Fruit fly (Drosophila melanogaster): ENCODE measurements around the gene tilB.

The tilB gene

DNA sequence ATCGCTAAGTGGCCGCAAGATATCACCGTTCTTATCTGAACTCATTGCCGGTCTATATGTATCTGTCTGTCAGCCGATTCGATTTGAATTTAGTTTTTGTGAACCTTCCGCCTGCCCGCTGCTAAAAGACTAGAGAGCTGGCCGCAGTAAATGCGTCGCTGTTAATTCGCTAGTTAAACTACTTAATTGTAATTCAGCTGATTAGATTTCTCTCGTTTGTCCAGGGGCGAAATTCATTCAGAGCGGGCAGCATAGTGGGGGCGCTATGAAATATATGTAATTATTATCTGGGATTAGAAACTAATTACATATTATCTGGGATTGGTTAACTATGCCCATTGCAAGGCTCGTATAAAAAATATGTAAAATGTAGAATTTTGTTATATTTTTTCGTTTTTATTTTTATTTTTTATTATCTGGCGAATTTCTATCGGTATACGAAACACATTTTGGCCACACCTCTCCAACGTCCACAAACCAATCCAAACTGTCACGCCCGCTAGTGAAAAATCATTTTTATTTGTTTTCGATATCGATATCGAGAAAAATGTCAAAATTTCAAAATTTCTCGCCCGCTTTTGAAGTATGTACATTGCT lies at the start of gene tilB, which contains the start of gene CG14615:
Gene tilB, plus strand, starts transcription at position 547 of the 597 bp plus-strand sequence.
Gene CG14615, minus strand, starts transcription at position 301 of the 597 bp plus-strand sequence.
- TF ChIP-seq CG17801 (GFP tag; optimal IDR thresholded peaks at IDR 0.05; ENCODE audit: partially characterized antibody), result no peak

DNA sequence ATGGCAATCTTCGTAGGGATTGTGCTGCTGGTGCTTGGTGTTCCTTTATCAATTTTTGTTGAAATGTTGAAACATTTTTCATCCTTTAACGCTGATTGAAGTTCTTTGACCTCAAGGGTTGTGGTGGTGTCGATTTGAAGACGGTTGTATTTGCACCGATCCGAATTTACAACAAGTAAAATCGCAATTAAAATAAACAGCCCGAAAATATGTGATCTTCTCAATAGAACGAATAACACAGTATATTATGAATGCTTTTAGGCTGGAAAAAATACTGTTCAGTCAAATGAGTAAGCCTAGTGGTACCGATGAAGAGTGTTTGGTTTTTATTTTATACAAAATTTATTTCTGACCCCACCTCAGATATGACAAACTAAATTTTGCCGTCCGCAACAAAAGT lies 6.5 kb upstream of the tilB start:
- TF ChIP-seq CG17801 (GFP tag; optimal IDR thresholded peaks at IDR 0.05; ENCODE audit: partially characterized antibody), result no peak

DNA sequence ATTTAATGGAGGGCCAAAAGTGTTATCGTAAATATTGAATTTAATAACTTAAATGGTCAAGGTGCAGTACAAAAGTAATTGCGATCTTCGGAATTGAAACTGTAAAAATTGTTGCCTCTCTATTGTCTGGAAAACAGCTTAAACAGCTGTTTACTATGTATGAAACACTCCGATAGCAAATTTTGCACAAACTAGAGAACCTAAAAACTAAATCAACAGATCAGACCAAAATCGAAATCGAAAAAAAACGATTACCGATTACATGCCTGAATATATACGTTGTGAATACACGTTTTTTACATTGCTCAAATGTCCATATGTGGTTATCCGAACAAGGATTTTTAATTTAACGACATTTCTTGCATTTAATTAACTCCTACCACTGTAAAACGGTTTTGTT lies 6.0 kb upstream of the tilB start:
- no peak for TF ChIP-seq CG17801 (GFP tag; optimal IDR thresholded peaks at IDR 0.05; ENCODE audit: partially characterized antibody)

DNA sequence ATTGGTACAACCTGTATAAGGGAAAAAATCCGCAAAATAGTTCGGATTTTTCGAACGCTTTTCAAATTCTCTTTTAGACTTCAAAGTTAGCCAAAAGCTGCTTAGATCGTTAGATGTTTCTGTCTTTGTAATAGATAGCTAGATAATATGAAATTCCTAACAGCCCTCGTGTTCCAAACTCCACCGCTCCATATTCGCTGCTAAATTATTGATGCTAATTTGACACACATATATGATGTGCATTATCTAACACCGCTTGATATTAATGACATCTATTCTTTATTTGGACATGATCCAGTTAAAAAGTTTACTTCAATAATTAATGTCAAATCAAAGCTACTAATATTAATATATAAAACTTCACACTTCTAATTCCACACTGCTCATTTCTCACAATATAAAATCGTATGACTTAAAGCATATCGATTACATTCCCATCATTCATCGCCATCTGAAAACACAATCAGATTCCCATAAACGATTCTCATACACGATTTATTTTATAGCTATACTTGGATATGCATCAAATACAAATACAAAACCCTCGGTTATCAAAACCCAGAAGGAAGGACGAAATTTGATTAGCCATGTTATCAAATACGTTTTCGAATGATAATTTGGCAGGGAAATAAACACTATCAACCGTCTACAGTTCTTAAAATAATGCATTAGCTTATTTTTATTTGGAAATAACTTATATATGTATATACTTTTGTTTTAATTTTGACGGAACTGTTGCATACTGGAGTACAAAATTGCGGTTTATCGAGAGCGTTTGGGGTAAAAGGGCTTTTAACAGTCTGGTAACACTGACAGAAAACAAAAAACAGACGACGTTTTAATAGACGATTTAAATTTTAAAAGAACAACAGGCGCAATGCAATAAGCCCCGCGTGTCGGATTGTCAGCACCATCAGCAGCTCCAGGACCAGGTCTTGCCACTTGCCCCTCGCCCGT lies 5.3 kb upstream of the tilB start, which contains the start of gene CG14621:
Gene CG14621, plus strand, starts transcription at position 274 of the 957 bp plus-strand sequence.
- no peak for TF ChIP-seq CG17801 (GFP tag; optimal IDR thresholded peaks at IDR 0.05; ENCODE audit: partially characterized antibody)

DNA sequence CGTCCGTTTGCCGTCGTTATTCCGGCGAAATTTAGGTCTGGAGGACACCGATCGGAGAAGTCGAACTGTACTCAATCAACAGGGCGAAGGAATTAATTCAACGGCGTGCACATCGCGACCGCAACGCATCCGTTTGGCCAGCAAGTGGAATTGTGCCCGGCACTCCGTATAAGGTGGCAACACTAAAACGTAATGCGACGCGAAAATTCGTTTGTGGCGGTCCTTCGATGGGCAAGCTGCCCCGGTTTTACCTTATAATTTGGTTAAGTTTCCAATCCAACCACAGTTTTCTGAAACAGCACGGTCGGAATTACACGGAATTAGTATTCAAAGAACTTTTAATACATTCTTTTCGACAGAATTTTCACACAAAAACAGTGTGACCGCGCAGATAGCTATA lies 5.5 kb downstream of the tilB start, which contains the start of gene wap:
Gene wap, minus strand, starts transcription at position 400 of the 400 bp plus-strand sequence.
- TF ChIP-seq CG17801 (GFP tag; optimal IDR thresholded peaks at IDR 0.05; ENCODE audit: partially characterized antibody), result no peak

DNA sequence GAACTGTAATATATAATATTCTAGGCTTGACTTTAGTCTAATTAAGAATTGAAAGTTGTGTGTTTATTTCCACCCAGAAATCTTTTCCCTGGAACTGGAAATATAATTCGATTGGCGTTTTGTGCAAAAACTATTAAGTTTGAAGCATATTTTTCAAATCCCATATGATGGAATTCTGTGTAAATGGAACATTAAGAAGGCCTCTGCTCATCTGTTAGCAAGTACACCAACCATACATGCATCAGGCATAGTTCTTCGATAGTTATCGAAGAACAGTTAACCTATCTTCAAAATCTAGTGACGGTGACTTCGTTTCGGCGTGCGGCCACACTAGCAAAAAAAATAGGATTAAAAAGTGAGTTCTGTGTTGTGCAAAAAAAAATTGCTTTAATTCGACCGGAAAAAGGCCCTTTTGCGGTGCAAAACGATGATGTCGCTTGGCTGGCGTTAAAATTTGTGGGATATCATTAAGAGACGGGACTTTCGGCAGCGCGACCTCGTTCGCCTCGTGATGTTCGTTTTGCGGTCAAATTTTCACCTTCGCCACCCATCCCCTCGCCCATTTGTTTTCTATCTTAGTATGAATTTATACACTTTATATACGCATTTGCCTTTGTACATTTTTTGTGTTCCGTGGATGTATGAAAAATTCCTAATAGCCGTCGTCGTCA lies 6.1 kb downstream of the tilB start, which contains the start of gene Usp2:
Gene Usp2, plus strand, starts transcription at position 295 of the 671 bp plus-strand sequence.
- TF ChIP-seq CG17801 (GFP tag; optimal IDR thresholded peaks at IDR 0.05; ENCODE audit: partially characterized antibody), result no peak

DNA sequence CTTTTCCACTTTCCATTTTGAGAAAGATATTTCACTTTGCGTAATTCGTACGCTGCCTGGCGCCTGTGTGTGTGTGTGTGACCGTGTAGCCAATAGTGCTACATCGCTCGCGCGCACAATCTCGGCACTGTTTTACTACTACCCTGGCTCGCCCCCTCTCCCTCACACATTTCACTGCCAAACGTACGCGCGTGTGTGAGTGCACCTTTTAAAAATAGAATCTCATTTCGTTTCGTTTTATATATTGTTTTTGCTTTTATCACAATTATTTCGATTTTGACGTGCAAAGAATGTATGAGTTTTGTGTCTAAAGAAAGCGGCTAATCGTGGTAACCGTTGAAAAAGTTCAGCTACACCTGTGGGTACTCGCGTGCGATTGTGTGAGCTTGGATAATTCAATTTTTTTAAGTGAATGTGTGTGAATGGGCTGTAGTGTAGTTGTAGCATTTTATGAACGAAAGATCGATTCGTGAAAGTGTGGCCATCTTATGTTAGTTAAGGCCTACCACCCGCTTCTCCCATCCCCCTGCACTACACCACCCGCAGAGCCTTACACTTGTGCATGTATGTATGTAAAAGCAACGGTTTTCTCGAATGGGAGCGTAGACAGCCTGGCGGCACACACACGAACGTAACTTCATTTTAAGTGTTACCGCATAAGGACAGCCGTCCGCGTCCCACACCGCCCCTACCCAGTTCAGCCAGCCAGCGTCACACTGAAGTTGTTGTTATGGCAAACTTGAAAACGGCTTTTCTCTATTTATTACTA lies 6.8 kb downstream of the tilB start:
- no peak for TF ChIP-seq CG17801 (GFP tag; optimal IDR thresholded peaks at IDR 0.05; ENCODE audit: partially characterized antibody)

DNA sequence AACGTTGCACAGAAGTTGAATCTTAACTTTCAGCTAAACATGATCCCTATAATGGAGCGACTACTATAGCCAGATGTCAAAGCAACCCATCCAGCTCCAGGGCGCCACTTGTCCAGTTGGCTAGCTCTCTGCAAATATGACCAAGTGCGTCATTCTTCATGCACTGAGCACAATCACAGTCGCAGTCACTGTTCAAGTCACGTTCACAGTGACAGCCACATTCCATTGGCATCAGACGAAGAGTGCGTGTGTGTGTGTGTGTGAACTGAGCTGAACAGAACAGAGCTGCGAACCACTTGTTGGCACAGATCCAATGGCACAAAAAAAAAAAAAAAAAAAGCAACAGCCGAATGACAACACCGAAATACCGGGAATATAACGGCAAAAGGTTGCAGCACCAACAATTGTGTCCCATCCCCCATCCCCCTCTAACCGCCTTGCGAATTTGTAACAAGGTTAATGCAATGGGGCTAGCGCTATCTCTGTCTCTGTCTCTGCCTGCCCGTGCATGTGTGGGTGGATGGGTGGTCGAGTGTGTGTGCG lies 11.8 kb downstream of the tilB start:
- no peak for TF ChIP-seq CG17801 (GFP tag; optimal IDR thresholded peaks at IDR 0.05; ENCODE audit: partially characterized antibody)

DNA sequence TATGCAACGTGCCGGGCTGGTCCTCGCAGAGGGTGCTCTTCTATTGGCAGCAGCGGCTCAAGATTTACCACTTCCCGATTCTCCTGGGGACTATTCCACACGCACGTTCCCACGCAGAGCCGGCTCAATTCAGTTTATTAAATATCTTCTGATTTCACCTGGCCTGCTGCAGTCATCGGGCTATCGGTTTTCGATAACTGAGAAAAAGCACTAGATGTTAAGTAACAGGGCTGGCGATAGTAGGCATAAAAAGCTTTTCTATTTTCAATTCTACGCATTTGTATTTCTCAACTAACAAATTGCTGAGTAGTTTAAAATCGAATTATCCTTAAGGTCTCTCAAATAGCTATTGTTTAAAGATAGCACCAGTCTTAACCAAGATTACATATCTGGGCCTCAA lies 22.3 kb downstream of the tilB start, which contains the start of gene CG14613:
Gene CG14613, minus strand, starts transcription at position 203 of the 400 bp plus-strand sequence.
- TF ChIP-seq CG17801 (GFP tag; optimal IDR thresholded peaks at IDR 0.05; ENCODE audit: partially characterized antibody), result no peak

DNA sequence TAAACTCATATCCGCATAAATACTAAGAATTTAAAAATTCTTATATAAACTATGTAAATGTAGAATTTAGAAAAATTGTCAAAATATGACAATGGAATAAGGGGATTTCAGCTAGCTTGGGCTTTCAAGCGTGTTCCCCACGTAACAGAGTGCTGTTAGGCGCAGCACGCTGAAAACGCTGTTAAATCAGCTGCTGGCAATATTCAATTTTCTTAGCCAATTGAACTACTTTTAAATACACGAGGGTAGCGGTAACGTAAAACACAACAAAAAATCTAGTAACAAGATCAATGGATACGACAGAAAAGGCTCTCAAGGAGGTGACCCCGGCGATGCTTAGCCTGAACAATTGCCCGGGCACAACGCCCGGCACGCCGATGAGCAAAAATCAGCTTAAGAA lies 24.0 kb downstream of the tilB start, which contains the start of gene CG14618:
Gene CG14618, plus strand, starts transcription at position 179 of the 400 bp plus-strand sequence.
- no peak for TF ChIP-seq CG17801 (GFP tag; optimal IDR thresholded peaks at IDR 0.05; ENCODE audit: partially characterized antibody)

DNA sequence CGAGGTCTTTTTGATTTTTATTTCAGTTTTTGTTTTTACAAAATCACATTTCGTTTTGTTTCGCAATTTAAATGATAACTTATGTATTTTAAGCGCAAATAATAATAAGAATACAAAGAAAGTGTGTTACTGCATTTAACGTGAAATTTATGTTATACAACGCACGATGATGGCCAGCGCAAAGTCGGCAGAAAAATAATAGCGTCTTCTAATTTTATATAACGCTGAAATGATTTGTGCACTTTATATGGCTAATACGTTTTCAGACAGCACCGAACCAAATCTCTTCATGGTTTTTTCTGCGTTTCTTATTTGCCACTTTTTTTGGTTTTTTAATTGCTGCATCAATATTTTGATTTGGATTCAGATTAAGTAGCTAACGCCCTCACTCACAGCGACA lies 25.3 kb downstream of the tilB start:
- no peak for TF ChIP-seq CG17801 (GFP tag; optimal IDR thresholded peaks at IDR 0.05; ENCODE audit: partially characterized antibody)

DNA sequence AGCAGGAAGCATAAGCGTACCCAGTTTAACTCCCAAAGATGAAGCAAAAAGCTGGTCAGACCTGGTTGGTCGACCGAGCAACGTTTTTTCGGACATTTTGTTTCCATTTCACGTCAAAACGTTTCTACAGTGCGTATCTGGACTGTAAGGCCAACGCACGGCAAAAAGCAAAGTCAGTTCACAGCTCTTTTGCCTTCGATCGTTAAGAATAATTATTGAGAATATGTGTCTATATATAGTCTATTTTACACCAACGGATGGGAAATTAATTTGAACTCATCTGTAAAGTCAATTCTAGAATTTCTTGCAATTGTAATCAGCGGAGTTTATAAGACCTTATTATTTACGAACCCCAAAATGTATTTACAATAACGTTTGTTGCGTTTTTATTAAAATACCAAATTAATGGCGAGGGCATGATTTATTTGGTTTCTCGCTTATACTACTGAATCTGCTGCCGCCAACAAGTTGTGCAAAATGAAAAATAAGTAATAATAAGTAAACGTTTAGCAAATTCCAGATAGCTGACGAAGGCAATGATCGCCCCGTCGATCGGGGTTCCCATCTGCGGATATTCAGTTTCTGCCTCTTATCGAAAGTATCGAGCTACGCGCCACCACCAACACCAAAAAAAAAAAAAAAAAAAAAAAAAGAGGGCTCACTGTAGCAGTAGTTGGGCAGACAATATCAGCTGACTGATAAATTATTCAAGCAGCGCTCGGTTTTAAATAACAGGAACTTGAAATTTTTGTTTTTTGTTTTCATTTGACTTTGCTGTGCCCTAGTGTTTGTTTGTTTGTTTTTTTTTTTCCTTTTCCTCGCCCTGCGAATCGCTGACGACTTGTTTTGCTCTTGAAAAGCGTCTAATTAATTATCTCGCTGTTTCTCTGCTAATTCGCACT lies 28.4 kb downstream of the tilB start:
- TF ChIP-seq CG17801 (GFP tag; optimal IDR thresholded peaks at IDR 0.05; ENCODE audit: partially characterized antibody), result no peak

DNA sequence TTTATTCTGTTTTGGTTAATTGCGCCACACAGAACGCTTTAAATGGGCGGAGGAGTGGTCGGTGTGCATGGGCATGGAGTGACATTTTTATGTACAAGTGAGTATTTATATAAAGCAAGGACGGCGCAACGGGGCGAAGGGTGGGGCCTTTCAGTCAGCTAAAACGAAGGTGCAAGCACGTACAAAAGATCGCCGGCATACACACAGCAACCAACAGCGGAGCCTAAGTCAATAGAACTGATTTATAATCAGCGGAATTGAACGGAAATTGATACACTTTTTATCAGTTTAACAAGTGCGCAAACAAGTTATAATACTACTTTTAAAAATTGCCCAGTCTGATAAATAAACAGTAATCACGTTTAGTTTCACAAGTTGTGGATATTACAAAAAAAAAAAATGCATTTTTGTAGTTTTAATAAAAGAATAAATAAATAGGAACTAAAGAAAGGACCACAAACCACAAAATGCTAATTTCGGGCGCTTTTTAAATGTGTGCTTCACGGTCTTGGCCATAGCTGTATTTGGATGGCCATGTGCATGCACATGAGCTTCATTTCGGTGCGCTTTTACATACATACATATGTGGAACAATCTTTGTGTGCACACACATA lies 29.8 kb downstream of the tilB start:
- peak; percentile 34 for TF ChIP-seq CG17801 (GFP tag; optimal IDR thresholded peaks at IDR 0.05; ENCODE audit: partially characterized antibody)

Measured in ovary, adult (tissue).